Fruit fly (Drosophila melanogaster) Kc167 (cell line): Measurements from ENCODE around the gene CG31055.

Experiments
- insv ChIP-seq: fragments of >200 bp; optimal IDR thresholded peaks from 3 replicates; lab custom pipeline; 2018; ENCODE audit warnings: missing external identifiers
- psq ChIP-seq: fragments of >200 bp; optimal IDR thresholded peaks from 2 replicates; lab custom pipeline; 2017; ENCODE audit warnings: missing external identifiers
- ttk ChIP-seq: sonication (Bioruptor generic); optimal IDR thresholded peaks from 2 replicates; lab custom pipeline; 2017; ENCODE audit warnings: missing external identifiers

DNA sequence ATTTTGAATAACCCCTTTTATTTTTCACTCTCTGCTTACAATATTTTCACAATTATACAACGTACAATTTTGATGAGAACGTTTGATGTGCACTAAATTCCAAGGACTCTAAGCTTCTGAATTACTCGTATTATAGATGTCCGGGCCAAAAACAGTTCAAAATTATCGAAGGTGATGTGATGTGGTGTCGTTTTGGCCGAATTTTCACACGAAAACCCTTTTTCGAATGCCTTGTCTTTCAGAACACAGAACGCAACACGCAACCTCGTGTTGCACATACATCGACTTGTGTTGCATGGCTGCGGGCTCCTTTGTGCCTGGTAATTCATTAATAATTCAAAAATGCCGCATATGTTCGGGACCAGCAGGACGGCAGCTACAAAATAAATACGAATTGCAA is at the start of gene CG31055:
- TF ChIP-seq psq, result no peak
- no peak for TF ChIP-seq ttk
- TF ChIP-seq insv (lab: Kevin White, UChicago), result no peak
